Fruit fly (Drosophila melanogaster) whole organism, embryonic: ENCODE results near the gene CG16789.

Experiments used
- Antp ChIP-seq: fragments of 200-800 bp; sonication (Bioruptor generic); optimal IDR thresholded peaks from 3 replicates; lab custom pipeline; 2016; ENCODE audit warnings: missing biosample characterization, missing genetic modification characterization
- Asciz ChIP-seq: fragments of 200-800 bp; sonication (Bioruptor generic); optimal IDR thresholded peaks from 2 replicates; lab custom pipeline; 2017; ENCODE audit warnings: missing biosample characterization, mild to moderate bottlenecking, missing genetic modification characterization, missing genetic modification reagents
- CG10147 ChIP-seq: fragments of 200-800 bp; sonication (Bioruptor generic); optimal IDR thresholded peaks from 2 replicates; lab custom pipeline; 2019; ENCODE audit warnings: missing biosample characterization, mild to moderate bottlenecking, missing genetic modification characterization, moderate library complexity
- CG12071 ChIP-seq: fragments of 200-800 bp; sonication (Bioruptor generic); optimal IDR thresholded peaks from 3 replicates; lab custom pipeline; 2018; ENCODE audit warnings: missing biosample characterization, mild to moderate bottlenecking, missing genetic modification characterization
- CG12942 ChIP-seq: fragments of 200-800 bp; sonication (Bioruptor generic); optimal IDR thresholded peaks from 3 replicates; lab custom pipeline; 2016; ENCODE audit warnings: missing biosample characterization, missing genetic modification characterization
- CG17328 ChIP-seq: fragments of 200-800 bp; sonication (Bioruptor generic); IDR thresholded peaks from 2 replicates; pipeline ENCODE4 v1.3.6; 2022; ENCODE audit warnings: missing biosample characterization, missing genetic modification characterization
- CG17385 ChIP-seq: fragments of 200-800 bp; sonication (Bioruptor generic); optimal IDR thresholded peaks from 3 replicates; lab custom pipeline; 2018; ENCODE audit warnings: missing biosample characterization, mild to moderate bottlenecking, missing genetic modification characterization
- CG17912 ChIP-seq: fragments of 200-800 bp; sonication (Bioruptor generic); optimal IDR thresholded peaks from 2 replicates; lab custom pipeline; 2018; ENCODE audit warnings: missing biosample characterization, mild to moderate bottlenecking, missing genetic modification characterization
- CG2129 ChIP-seq: fragments of 200-800 bp; sonication (Bioruptor generic); IDR thresholded peaks from 2 replicates; pipeline ENCODE4 v1.3.6; 2022; ENCODE audit warnings: missing biosample characterization, missing genetic modification characterization; ENCODE audit not compliant: partially characterized antibody
- CG30431 ChIP-seq: fragments of 200-800 bp; sonication (Bioruptor generic); optimal IDR thresholded peaks from 2 replicates; lab custom pipeline; 2017; ENCODE audit warnings: missing biosample characterization, missing genetic modification characterization
- CG32772 ChIP-seq: fragments of 200-800 bp; sonication (Bioruptor generic); IDR thresholded peaks from 2 replicates; pipeline ENCODE4 v1.3.6; 2022; ENCODE audit warnings: missing biosample characterization, missing genetic modification characterization
- CG3726 ChIP-seq: fragments of 200-800 bp; sonication (Bioruptor generic); IDR thresholded peaks from 3 replicates; pipeline ENCODE4, ENCODE4 v1.3.6; 2022; ENCODE audit warnings: missing biosample characterization, missing genetic modification characterization
- CG6175 ChIP-seq: fragments of 200-800 bp; sonication (Bioruptor generic); IDR thresholded peaks from 3 replicates; pipeline ENCODE4 v1.3.6; 2022; ENCODE audit warnings: missing biosample characterization, missing genetic modification characterization
- CG8478 ChIP-seq: fragments of >200 bp; optimal IDR thresholded peaks from 2 replicates; lab custom pipeline; 2018
- Camta ChIP-seq: fragments of 200-800 bp; sonication (Bioruptor generic); optimal IDR thresholded peaks from 2 replicates; lab custom pipeline; 2016; ENCODE audit warnings: missing biosample characterization, missing genetic modification characterization
- D ChIP-seq, 2 experiments: fragments of 200-800 bp in 1 of 2; fragments of >200 bp in 1 of 2; sonication (Bioruptor generic) in 1 of 2; optimal IDR thresholded peaks; 2 replicates in 1 of 2; 3 replicates in 1 of 2; lab custom pipeline; 2017; ENCODE audit warnings: mild to moderate bottlenecking in 1 of 2, missing biosample characterization in 1 of 2, missing genetic modification characterization in 1 of 2, missing genetic modification reagents in 1 of 2
- D19A ChIP-seq: fragments of 200-800 bp; optimal IDR thresholded peaks from 3 replicates; lab custom pipeline; 2019; ENCODE audit warnings: missing biosample characterization, mild to moderate bottlenecking, missing genetic modification characterization, moderate library complexity
- Dref ChIP-seq: fragments of 200-800 bp; sonication (Bioruptor generic); IDR thresholded peaks from 2 replicates; pipeline ENCODE4 v1.3.6; 2022; ENCODE audit warnings: missing biosample characterization, missing genetic modification characterization
- Gug ChIP-seq: fragments of 200-800 bp; sonication (Bioruptor generic); IDR thresholded peaks from 4 replicates; pipeline ENCODE4 v1.3.6; 2022; ENCODE audit warnings: missing biosample characterization, missing genetic modification characterization
- HmgD ChIP-seq: fragments of 200-800 bp; sonication (Bioruptor generic); optimal IDR thresholded peaks from 3 replicates; lab custom pipeline; 2016; ENCODE audit warnings: missing biosample characterization, missing genetic modification characterization
- Hmx ChIP-seq: fragments of 200-800 bp; sonication (Bioruptor generic); optimal IDR thresholded peaks from 2 replicates; lab custom pipeline; 2016; ENCODE audit warnings: missing biosample characterization, missing genetic modification characterization
- Xbp1 ChIP-seq: fragments of 200-800 bp; sonication (Bioruptor generic); optimal IDR thresholded peaks from 3 replicates; lab custom pipeline; 2016; ENCODE audit warnings: missing biosample characterization, mild to moderate bottlenecking, missing genetic modification characterization
- ab ChIP-seq: fragments of 200-800 bp; sonication (Bioruptor generic); optimal IDR thresholded peaks from 2 replicates; lab custom pipeline; 2016; ENCODE audit warnings: missing biosample characterization, missing genetic modification characterization
- ac ChIP-seq: fragments of 200-800 bp; sonication (Bioruptor generic); optimal IDR thresholded peaks from 3 replicates; lab custom pipeline; 2017; ENCODE audit warnings: missing biosample characterization, mild to moderate bottlenecking, missing genetic modification characterization
- ash1 ChIP-seq: fragments of 200-800 bp; sonication (Bioruptor generic); optimal IDR thresholded peaks from 2 replicates; lab custom pipeline; 2018; ENCODE audit warnings: missing biosample characterization, mild to moderate bottlenecking, missing genetic modification characterization
- br ChIP-seq: fragments of >200 bp; optimal IDR thresholded peaks from 2 replicates; lab custom pipeline; 2017
- chm ChIP-seq: fragments of 200-800 bp; sonication (Bioruptor generic); IDR thresholded peaks from 2 replicates; pipeline ENCODE4 v1.3.6; 2022; ENCODE audit warnings: missing biosample characterization, missing genetic modification characterization
- dmrt11E ChIP-seq: fragments of 200-800 bp; sonication (Bioruptor generic); optimal IDR thresholded peaks from 3 replicates; lab custom pipeline; 2018; ENCODE audit warnings: missing biosample characterization, mild to moderate bottlenecking, missing genetic modification characterization, moderate library complexity
- eve ChIP-seq, 2 experiments: fragments of >200 bp; optimal IDR thresholded peaks; 2 replicates each; lab custom pipeline; 2017; ENCODE audit warnings: missing biosample characterization in 2 of 2, missing genetic modification characterization in 2 of 2
- ewg ChIP-seq: fragments of 200-800 bp; sonication (Bioruptor generic); optimal IDR thresholded peaks from 3 replicates; lab custom pipeline; 2017; ENCODE audit warnings: mild to moderate bottlenecking, missing biosample characterization, missing genetic modification reagents, missing genetic modification characterization
- eyg ChIP-seq: fragments of 200-800 bp; sonication (Bioruptor generic); optimal IDR thresholded peaks from 3 replicates; lab custom pipeline; 2016; ENCODE audit warnings: missing biosample characterization, missing genetic modification characterization
- gcm2 ChIP-seq: fragments of 200-800 bp; sonication (Bioruptor generic); optimal IDR thresholded peaks from 2 replicates; lab custom pipeline; 2016; ENCODE audit warnings: missing biosample characterization, missing genetic modification characterization
- grau ChIP-seq: fragments of 200-800 bp; optimal IDR thresholded peaks from 3 replicates; lab custom pipeline; 2019; ENCODE audit warnings: missing biosample characterization, mild to moderate bottlenecking, missing genetic modification characterization, moderate library complexity
- h ChIP-seq: fragments of >200 bp; optimal IDR thresholded peaks from 2 replicates; lab custom pipeline; 2017
- hkb ChIP-seq, 2 experiments: fragments of 200-800 bp in 1 of 2; fragments of >200 bp in 1 of 2; sonication (Bioruptor generic) in 1 of 2; IDR thresholded peaks in 1 of 2; optimal IDR thresholded peaks in 1 of 2; 2 replicates each; pipeline versions ENCODE4 v1.3.6 to Lab custom; 2017 to 2022; ENCODE audit warnings: missing biosample characterization in 1 of 2, missing genetic modification characterization in 1 of 2
- kah ChIP-seq: fragments of 200-800 bp; sonication (Bioruptor generic); optimal IDR thresholded peaks from 2 replicates; lab custom pipeline; 2018; ENCODE audit warnings: missing biosample characterization, mild to moderate bottlenecking, missing genetic modification characterization
- kni ChIP-seq: fragments of 200-800 bp; sonication (Bioruptor generic); optimal IDR thresholded peaks from 3 replicates; lab custom pipeline; 2017; ENCODE audit warnings: mild to moderate bottlenecking, missing biosample characterization, missing genetic modification reagents, missing genetic modification characterization
- knrl ChIP-seq: fragments of 200-800 bp; sonication (Bioruptor generic); IDR thresholded peaks from 3 replicates; pipeline ENCODE4 v1.3.6; 2022; ENCODE audit warnings: missing biosample characterization, missing genetic modification characterization; ENCODE audit not compliant: partially characterized antibody
- nerfin-1 ChIP-seq: fragments of 200-800 bp; sonication (Bioruptor generic); optimal IDR thresholded peaks from 3 replicates; lab custom pipeline; 2019; ENCODE audit warnings: missing biosample characterization, mild to moderate bottlenecking, missing genetic modification characterization, moderate library complexity
- nerfin-2 ChIP-seq: fragments of 200-800 bp; sonication (Bioruptor generic); IDR thresholded peaks from 2 replicates; pipeline ENCODE4 v1.3.6; 2022; ENCODE audit warnings: missing biosample characterization, missing genetic modification characterization; ENCODE audit not compliant: partially characterized antibody
- nmo ChIP-seq: fragments of 200-800 bp; sonication (Bioruptor generic); optimal IDR thresholded peaks from 2 replicates; lab custom pipeline; 2018; ENCODE audit warnings: missing biosample characterization, mild to moderate bottlenecking, missing genetic modification characterization, moderate library complexity
- nom ChIP-seq: fragments of 200-800 bp; sonication (Bioruptor generic); optimal IDR thresholded peaks from 2 replicates; lab custom pipeline; 2017; ENCODE audit warnings: missing biosample characterization, missing genetic modification characterization, mild to moderate bottlenecking, moderate library complexity, missing genetic modification reagents
- org-1 ChIP-seq: fragments of 200-800 bp; sonication (Bioruptor generic); optimal IDR thresholded peaks from 2 replicates; lab custom pipeline; 2017; ENCODE audit warnings: missing biosample characterization, missing genetic modification characterization
- prd ChIP-seq, 3 experiments: fragments of >200 bp in 2 of 3; fragments of 200-800 bp in 1 of 3; sonication (Bioruptor generic) in 1 of 3; optimal IDR thresholded peaks in 2 of 3; IDR thresholded peaks in 1 of 3; 2 replicates in 2 of 3; 3 replicates in 1 of 3; pipeline versions ENCODE4 v1.3.6 to Lab custom; 2017 to 2022; ENCODE audit warnings: missing biosample characterization in 1 of 3, missing genetic modification characterization in 1 of 3
- sisA ChIP-seq: fragments of 200-800 bp; sonication (Bioruptor generic); IDR thresholded peaks from 2 replicates; pipeline ENCODE4 v1.3.6; 2022; ENCODE audit warnings: missing biosample characterization, missing genetic modification characterization
- sr ChIP-seq: fragments of 200-800 bp; sonication (Bioruptor generic); IDR thresholded peaks from 3 replicates; pipeline ENCODE4 v1.3.6; 2022; ENCODE audit warnings: missing biosample characterization, missing genetic modification characterization
- sug ChIP-seq: fragments of 200-800 bp; optimal IDR thresholded peaks from 2 replicates; lab custom pipeline; 2019; ENCODE audit warnings: missing biosample characterization, mild to moderate bottlenecking, missing genetic modification characterization, moderate library complexity
- trh ChIP-seq: fragments of 200-800 bp; sonication (Bioruptor generic); optimal IDR thresholded peaks from 2 replicates; lab custom pipeline; 2016; ENCODE audit warnings: missing biosample characterization, missing genetic modification characterization
- unc-4 ChIP-seq: fragments of 200-800 bp; sonication (Bioruptor generic); IDR thresholded peaks from 2 replicates; pipeline ENCODE4 v1.3.6; 2022; ENCODE audit warnings: missing biosample characterization, missing genetic modification characterization; ENCODE audit not compliant: partially characterized antibody
- zen ChIP-seq: fragments of 200-800 bp; sonication (Bioruptor generic); optimal IDR thresholded peaks from 3 replicates; lab custom pipeline; 2018; ENCODE audit warnings: missing biosample characterization, mild to moderate bottlenecking, missing genetic modification characterization, moderate library complexity

The CG16789 gene

DNA sequence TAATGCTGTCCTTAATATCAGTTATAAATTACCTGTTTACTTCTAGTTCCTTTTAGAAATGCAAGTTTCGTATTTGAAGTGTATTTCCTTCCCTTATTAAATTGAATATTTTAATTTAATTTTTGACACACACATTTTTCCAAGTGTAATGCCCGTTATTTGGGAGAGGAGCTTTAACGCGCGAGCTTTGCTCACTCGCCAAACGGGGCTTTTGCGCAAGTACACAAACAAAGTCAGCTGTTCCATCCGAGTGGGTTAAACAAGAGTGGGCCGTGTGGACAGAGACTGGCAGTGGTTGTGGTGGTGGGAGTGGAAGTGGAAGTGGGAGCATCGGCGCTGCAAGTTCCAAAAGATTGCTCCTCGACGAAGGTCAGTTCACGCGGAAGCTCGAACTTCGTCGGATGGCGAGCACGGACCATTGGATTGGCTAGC, 15.1 kb downstream of the CG16789 start, which contains the start of gene CG8301 (continued):
- TF ChIP-seq ash1 (GFP tag; lab: Kevin White, UChicago) = no peak
- no peak for TF ChIP-seq dmrt11E (tag; lab: Kevin White, UChicago)
- no peak for TF ChIP-seq zen (tag; lab: Kevin White, UChicago)
- no peak for TF ChIP-seq D (optimal IDR thresholded peaks at IDR 0.05; lab: Kevin White, UChicago)
- TF ChIP-seq D (GFP tag; optimal IDR thresholded peaks at IDR 0.05; lab: Kevin White, UChicago) = no peak
- TF ChIP-seq sisA = no peak
- peak; percentile 41 for TF ChIP-seq grau (tag; lab: Kevin White, UChicago)
- peak; percentile 38 for TF ChIP-seq Xbp1 (GFP tag; lab: Kevin White, UChicago)
- TF ChIP-seq trh = no peak
- no peak for TF ChIP-seq CG32772 (GFP tag; lab: Robert Waterston, UW)
- no peak for TF ChIP-seq ab (GFP tag; lab: Kevin White, UChicago)
- peak; percentile 14 for TF ChIP-seq Camta (GFP tag; lab: Kevin White, UChicago)
- no peak for TF ChIP-seq nerfin-2 (GFP tag; lab: Robert Waterston, UW)
- TF ChIP-seq gcm2 (GFP tag; lab: Kevin White, UChicago) = no peak
- TF ChIP-seq chm (GFP tag; lab: Robert Waterston, UW) = peak; percentile 52; the same call in 1 of the 2 replicates
- no peak for TF ChIP-seq eyg (GFP tag; lab: Kevin White, UChicago)
- no peak for TF ChIP-seq h (lab: Kevin White, UChicago)
- TF ChIP-seq Asciz (GFP tag; lab: Kevin White, UChicago) = peak; percentile 34
- TF ChIP-seq sug (tag; lab: Kevin White, UChicago) = peak; percentile 9
- no peak for TF ChIP-seq CG12942
- TF ChIP-seq kah (GFP tag; lab: Kevin White, UChicago) = no peak
- TF ChIP-seq CG10147 = no peak
- no peak for TF ChIP-seq hkb (optimal IDR thresholded peaks at IDR 0.05; lab: Kevin White, UChicago)
- peak; percentile 70 for TF ChIP-seq hkb (GFP tag; IDR thresholded peaks at IDR 0.05; lab: Robert Waterston, UW)
- no peak for TF ChIP-seq nmo
- peak; percentile 22 for TF ChIP-seq D19A
- peak; percentile 87 for TF ChIP-seq ewg (GFP tag; lab: Kevin White, UChicago)

DNA sequence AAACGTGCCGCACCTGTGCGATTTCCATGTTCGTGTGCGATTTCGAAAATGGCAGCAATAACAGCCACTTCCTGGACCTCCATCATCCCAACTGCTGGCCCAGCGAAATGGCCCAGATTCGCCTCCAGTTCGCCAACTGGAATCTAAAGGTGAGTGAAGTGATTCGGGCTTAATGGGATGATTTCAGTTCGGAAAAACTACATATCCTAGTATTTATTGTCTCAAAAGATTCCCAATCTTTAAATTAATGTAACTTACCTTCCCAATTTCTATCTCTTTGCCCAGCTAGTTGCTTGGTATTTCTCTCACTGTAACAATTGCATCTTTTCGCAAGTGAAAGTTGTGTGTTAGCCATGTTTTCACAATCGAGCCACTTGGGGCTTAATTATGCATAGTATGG, 16.0 kb downstream of the CG16789 start:
- TF ChIP-seq nerfin-1 (tag; lab: Kevin White, UChicago) (no peak), eve (GFP tag; optimal IDR thresholded peaks at IDR 0.05; lab: Kevin White, UChicago) (no peak), org-1 (GFP tag; lab: Kevin White, UChicago) (no peak), CG3726 (GFP tag; lab: Robert Waterston, UW) (no peak), Hmx (no peak), prd (optimal IDR thresholded peaks at IDR 0.05; lab: Kevin White, UChicago) (no peak), prd (GFP tag; IDR thresholded peaks at IDR 0.05; lab: Robert Waterston, UW) (no peak), CG30431 (GFP tag; lab: Kevin White, UChicago) (no peak), CG6175 (GFP tag; lab: Robert Waterston, UW) (no peak), CG12071 (GFP tag; lab: Kevin White, UChicago) (no peak), Dref (GFP tag; lab: Robert Waterston, UW) (no peak), Gug (no peak)

DNA sequence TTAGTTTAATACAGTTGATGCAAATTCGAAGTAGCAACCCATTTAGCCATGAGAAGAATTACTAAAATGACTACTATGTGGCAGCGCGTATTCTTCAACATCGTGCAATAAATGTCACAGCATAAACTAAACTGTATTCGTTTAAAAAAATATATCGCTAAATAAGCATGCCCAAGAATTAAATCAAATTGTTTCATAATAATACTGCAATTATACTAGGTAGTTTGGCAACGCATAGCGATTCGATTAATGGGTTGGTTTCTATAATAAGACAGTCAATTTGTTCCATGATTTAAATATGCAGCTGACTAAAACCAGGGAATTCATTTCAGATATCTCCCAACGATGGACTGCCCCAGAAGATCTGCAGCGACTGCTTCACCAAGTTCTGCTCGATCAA, 17.1 kb downstream of the CG16789 start, which contains the start of gene CG33654:
Gene CG33654, minus strand, starts transcription at position 101 of the 400 bp plus-strand sequence.
- TF ChIP-seq CG8478 (lab: Kevin White, UChicago) = no peak
- TF ChIP-seq knrl (GFP tag; lab: Robert Waterston, UW) = no peak
- TF ChIP-seq Antp = no peak
- TF ChIP-seq CG17328 (GFP tag; lab: Robert Waterston, UW) = no peak
- no peak for TF ChIP-seq CG17912 (GFP tag; lab: Kevin White, UChicago)
- TF ChIP-seq br (lab: Kevin White, UChicago) = no peak
- TF ChIP-seq kni (GFP tag; lab: Kevin White, UChicago) = no peak
- no peak for TF ChIP-seq nom
- TF ChIP-seq unc-4 = no peak
- TF ChIP-seq ac (GFP tag; lab: Kevin White, UChicago) = no peak
- no peak for TF ChIP-seq CG2129
- no peak for TF ChIP-seq sr (GFP tag; lab: Robert Waterston, UW)
- no peak for TF ChIP-seq HmgD (GFP tag; lab: Kevin White, UChicago)
- no peak for TF ChIP-seq CG17385 (GFP tag; lab: Kevin White, UChicago)
